Fruit fly (Drosophila melanogaster) whole organism, embryonic: ENCODE data around the gene Sec23.

Experiments
- Antp ChIP-seq: fragments of 200-800 bp; sonication (Bioruptor generic); optimal IDR thresholded peaks from 3 replicates; lab custom pipeline; 2016; ENCODE audit warnings: missing biosample characterization, missing genetic modification characterization
- B-H2 ChIP-seq: fragments of 200-800 bp; sonication (Bioruptor generic); optimal IDR thresholded peaks from 2 replicates; lab custom pipeline; 2018; ENCODE audit warnings: missing biosample characterization, mild to moderate bottlenecking, missing genetic modification characterization
- CG1024 ChIP-seq: fragments of 200-800 bp; sonication (Bioruptor generic); IDR thresholded peaks from 2 replicates; pipeline ENCODE4 v1.3.6; 2022; ENCODE audit warnings: missing biosample characterization, missing genetic modification characterization
- CG10274 ChIP-seq: fragments of 200-800 bp; sonication (Bioruptor generic); optimal IDR thresholded peaks from 3 replicates; lab custom pipeline; 2017; ENCODE audit warnings: missing biosample characterization, mild to moderate bottlenecking, missing genetic modification characterization
- CG12219 ChIP-seq: fragments of 200-800 bp; sonication (Bioruptor generic); optimal IDR thresholded peaks from 3 replicates; lab custom pipeline; 2018; ENCODE audit warnings: missing biosample characterization, mild to moderate bottlenecking, missing genetic modification characterization
- CG12942 ChIP-seq: fragments of 200-800 bp; sonication (Bioruptor generic); optimal IDR thresholded peaks from 3 replicates; lab custom pipeline; 2016; ENCODE audit warnings: missing biosample characterization, missing genetic modification characterization
- CG17912 ChIP-seq: fragments of 200-800 bp; sonication (Bioruptor generic); optimal IDR thresholded peaks from 2 replicates; lab custom pipeline; 2018; ENCODE audit warnings: missing biosample characterization, mild to moderate bottlenecking, missing genetic modification characterization
- CG18476 ChIP-seq: fragments of 200-800 bp; sonication (Bioruptor generic); optimal IDR thresholded peaks from 2 replicates; lab custom pipeline; 2016; ENCODE audit warnings: missing biosample characterization, mild to moderate bottlenecking, missing genetic modification characterization
- CG2129 ChIP-seq: fragments of 200-800 bp; sonication (Bioruptor generic); IDR thresholded peaks from 2 replicates; pipeline ENCODE4 v1.3.6; 2022; ENCODE audit warnings: missing biosample characterization, missing genetic modification characterization; ENCODE audit not compliant: partially characterized antibody
- CG31224 ChIP-seq: fragments of 200-800 bp; sonication (Bioruptor generic); IDR thresholded peaks from 2 replicates; pipeline ENCODE4 v1.3.6; 2022; ENCODE audit warnings: missing biosample characterization, missing genetic modification characterization
- CG31388 ChIP-seq: fragments of 200-800 bp; sonication (Bioruptor generic); optimal IDR thresholded peaks from 2 replicates; lab custom pipeline; 2016; ENCODE audit warnings: missing biosample characterization, missing genetic modification characterization
- CG3281 ChIP-seq: fragments of 200-800 bp; sonication (Bioruptor generic); optimal IDR thresholded peaks from 3 replicates; lab custom pipeline; 2017; ENCODE audit warnings: missing biosample characterization, mild to moderate bottlenecking, missing genetic modification characterization
- CG34422 ChIP-seq: fragments of 200-800 bp; sonication (Bioruptor generic); IDR thresholded peaks from 3 replicates; pipeline ENCODE4 v1.3.6; 2022; ENCODE audit warnings: missing biosample characterization, missing genetic modification characterization
- CG6765 ChIP-seq: fragments of 200-800 bp; sonication (Bioruptor generic); optimal IDR thresholded peaks from 3 replicates; lab custom pipeline; 2017; ENCODE audit warnings: missing biosample characterization, mild to moderate bottlenecking, missing genetic modification characterization
- CG8089 ChIP-seq: fragments of 200-800 bp; sonication (Bioruptor generic); optimal IDR thresholded peaks from 3 replicates; lab custom pipeline; 2016; ENCODE audit warnings: missing biosample characterization, missing genetic modification characterization
- CTCF ChIP-seq: fragments of 200-800 bp; sonication (Bioruptor generic); optimal IDR thresholded peaks from 2 replicates; lab custom pipeline; 2017; ENCODE audit warnings: missing biosample characterization, mild to moderate bottlenecking, missing genetic modification characterization, moderate library complexity
- D19A ChIP-seq: fragments of 200-800 bp; optimal IDR thresholded peaks from 3 replicates; lab custom pipeline; 2019; ENCODE audit warnings: missing biosample characterization, mild to moderate bottlenecking, missing genetic modification characterization, moderate library complexity
- Doc2 ChIP-seq: fragments of 200-800 bp; sonication (Bioruptor generic); IDR thresholded peaks from 2 replicates; pipeline ENCODE4 v1.3.6; 2022; ENCODE audit warnings: missing biosample characterization, missing genetic modification characterization
- Doc3 ChIP-seq: fragments of 200-800 bp; sonication (Bioruptor generic); IDR thresholded peaks from 3 replicates; pipeline ENCODE4 v1.3.6; 2022; ENCODE audit warnings: missing biosample characterization, missing genetic modification characterization; ENCODE audit not compliant: partially characterized antibody
- HHEX ChIP-seq: fragments of 200-800 bp; sonication (Bioruptor generic); optimal IDR thresholded peaks from 3 replicates; lab custom pipeline; 2017; ENCODE audit warnings: missing biosample characterization, mild to moderate bottlenecking, missing genetic modification characterization, missing genetic modification reagents
- HmgZ ChIP-seq: fragments of 200-800 bp; sonication (Bioruptor generic); optimal IDR thresholded peaks from 2 replicates; lab custom pipeline; 2018; ENCODE audit warnings: missing biosample characterization, mild to moderate bottlenecking, missing genetic modification characterization
- Jarid2 ChIP-seq: fragments of 200-800 bp; sonication (Bioruptor generic); optimal IDR thresholded peaks from 3 replicates; lab custom pipeline; 2017; ENCODE audit warnings: mild to moderate bottlenecking, missing biosample characterization, missing genetic modification reagents, missing genetic modification characterization
- Lhr ChIP-seq: fragments of 200-800 bp; sonication (Bioruptor generic); optimal IDR thresholded peaks from 3 replicates; lab custom pipeline; 2017; ENCODE audit warnings: mild to moderate bottlenecking, missing biosample characterization, missing genetic modification reagents, missing genetic modification characterization
- Lpt ChIP-seq: fragments of >200 bp; optimal IDR thresholded peaks from 2 replicates; lab custom pipeline; 2018; ENCODE audit warnings: missing biosample characterization, missing genetic modification characterization
- NK7.1 ChIP-seq: fragments of 200-800 bp; sonication (Bioruptor generic); optimal IDR thresholded peaks from 3 replicates; lab custom pipeline; 2016; ENCODE audit warnings: missing biosample characterization, missing genetic modification characterization
- NfI ChIP-seq: fragments of 200-800 bp; sonication (Bioruptor generic); optimal IDR thresholded peaks from 3 replicates; lab custom pipeline; 2018; ENCODE audit warnings: missing biosample characterization, mild to moderate bottlenecking, missing genetic modification characterization, moderate library complexity
- Pdp1 ChIP-seq, 2 experiments: fragments of 200-800 bp; sonication (Bioruptor generic); optimal IDR thresholded peaks; 3 replicates each; lab custom pipeline; 2016; ENCODE audit warnings: missing biosample characterization in 2 of 2, missing genetic modification characterization in 2 of 2, mild to moderate bottlenecking in 1 of 2, moderate library complexity in 1 of 2
- Six4 ChIP-seq: fragments of 200-800 bp; sonication (Bioruptor generic); optimal IDR thresholded peaks from 2 replicates; lab custom pipeline; 2016; ENCODE audit warnings: missing biosample characterization, missing genetic modification characterization
- Stat92E ChIP-seq, 3 experiments: fragments of >200 bp in 2 of 3; fragments of 200-800 bp in 1 of 3; sonication (Bioruptor generic) in 1 of 3; optimal IDR thresholded peaks; 2 replicates each; lab custom pipeline; 2017 to 2019; ENCODE audit warnings: missing biosample characterization in 3 of 3, missing genetic modification characterization in 3 of 3, mild to moderate bottlenecking in 1 of 3, moderate library complexity in 1 of 3
- Trl ChIP-seq, 3 experiments: fragments of >200 bp in 2 of 3; fragments of 200-800 bp in 1 of 3; sonication (Bioruptor generic) in 1 of 3; optimal IDR thresholded peaks; 2 replicates in 1 of 3; 3 replicates in 2 of 3; lab custom pipeline; 2016 to 2017; ENCODE audit warnings: missing biosample characterization in 1 of 3, missing genetic modification characterization in 1 of 3
- ase ChIP-seq: fragments of 200-800 bp; sonication (Bioruptor generic); IDR thresholded peaks from 3 replicates; pipeline ENCODE4 v1.3.6; 2022; ENCODE audit warnings: missing biosample characterization, missing genetic modification characterization
- ash1 ChIP-seq: fragments of 200-800 bp; sonication (Bioruptor generic); optimal IDR thresholded peaks from 2 replicates; lab custom pipeline; 2018; ENCODE audit warnings: missing biosample characterization, mild to moderate bottlenecking, missing genetic modification characterization
- bbx ChIP-seq: fragments of 200-800 bp; sonication (Bioruptor generic); IDR thresholded peaks from 2 replicates; pipeline ENCODE4 v1.3.6; 2022; ENCODE audit warnings: missing biosample characterization, missing genetic modification characterization; ENCODE audit not compliant: partially characterized antibody
- bsh ChIP-seq, 2 experiments: fragments of 200-800 bp; sonication (Bioruptor generic); optimal IDR thresholded peaks; 2 replicates each; lab custom pipeline; 2017 to 2018; ENCODE audit warnings: mild to moderate bottlenecking in 2 of 2, missing biosample characterization in 2 of 2, missing genetic modification characterization in 2 of 2, moderate library complexity in 1 of 2
- ci ChIP-seq: fragments of 200-800 bp; sonication (Bioruptor generic); IDR thresholded peaks from 3 replicates; pipeline ENCODE4 v1.3.6; 2022; ENCODE audit warnings: missing biosample characterization, missing genetic modification characterization
- dm ChIP-seq: fragments of 200-800 bp; sonication (Bioruptor generic); optimal IDR thresholded peaks from 3 replicates; lab custom pipeline; 2016; ENCODE audit warnings: missing biosample characterization, missing genetic modification characterization
- dpn ChIP-seq, 2 experiments: fragments of 200-800 bp; sonication (Bioruptor generic); optimal IDR thresholded peaks; 3 replicates each; lab custom pipeline; 2016; ENCODE audit warnings: missing biosample characterization in 2 of 2, missing genetic modification characterization in 2 of 2
- esg ChIP-seq: fragments of 200-800 bp; sonication (Bioruptor generic); conservative IDR thresholded peaks from 2 replicates; pipeline ENCODE4 v1.3.6; 2022; ENCODE audit warnings: missing biosample characterization, missing genetic modification characterization
- fd64A ChIP-seq: fragments of 200-800 bp; sonication (Bioruptor generic); optimal IDR thresholded peaks from 3 replicates; lab custom pipeline; 2018; ENCODE audit warnings: missing biosample characterization, mild to moderate bottlenecking, missing genetic modification characterization
- fd96Cb ChIP-seq: fragments of 200-800 bp; sonication (Bioruptor generic); optimal IDR thresholded peaks from 2 replicates; lab custom pipeline; 2018; ENCODE audit warnings: missing biosample characterization, mild to moderate bottlenecking, missing genetic modification characterization, moderate library complexity
- gcm2 ChIP-seq: fragments of 200-800 bp; sonication (Bioruptor generic); optimal IDR thresholded peaks from 2 replicates; lab custom pipeline; 2016; ENCODE audit warnings: missing biosample characterization, missing genetic modification characterization
- hb ChIP-seq: fragments of 200-800 bp; sonication (Bioruptor generic); IDR thresholded peaks from 3 replicates; pipeline ENCODE4 v1.3.6; 2022; ENCODE audit warnings: missing biosample characterization, missing genetic modification characterization; ENCODE audit not compliant: partially characterized antibody
- hbn ChIP-seq: fragments of 200-800 bp; sonication (Bioruptor generic); IDR thresholded peaks from 2 replicates; pipeline ENCODE4 v1.3.6; 2022; ENCODE audit warnings: missing biosample characterization, missing genetic modification characterization; ENCODE audit not compliant: partially characterized antibody
- kni ChIP-seq: fragments of 200-800 bp; sonication (Bioruptor generic); optimal IDR thresholded peaks from 3 replicates; lab custom pipeline; 2017; ENCODE audit warnings: mild to moderate bottlenecking, missing biosample characterization, missing genetic modification reagents, missing genetic modification characterization
- lbe ChIP-seq: fragments of 200-800 bp; sonication (Bioruptor generic); optimal IDR thresholded peaks from 2 replicates; lab custom pipeline; 2016; ENCODE audit warnings: missing biosample characterization, mild to moderate bottlenecking, missing genetic modification characterization
- luna ChIP-seq: fragments of 200-800 bp; sonication (Bioruptor generic); optimal IDR thresholded peaks from 2 replicates; lab custom pipeline; 2016; ENCODE audit warnings: missing biosample characterization, missing genetic modification characterization
- mam ChIP-seq: fragments of 200-800 bp; sonication (Bioruptor generic); optimal IDR thresholded peaks from 3 replicates; lab custom pipeline; 2016; ENCODE audit warnings: missing biosample characterization, missing genetic modification characterization
- mld ChIP-seq: fragments of 200-800 bp; sonication (Bioruptor generic); IDR thresholded peaks from 3 replicates; pipeline ENCODE4 v1.3.6; 2022; ENCODE audit warnings: missing biosample characterization, missing genetic modification characterization; ENCODE audit not compliant: partially characterized antibody
- nom ChIP-seq: fragments of 200-800 bp; sonication (Bioruptor generic); optimal IDR thresholded peaks from 2 replicates; lab custom pipeline; 2017; ENCODE audit warnings: missing biosample characterization, missing genetic modification characterization, mild to moderate bottlenecking, moderate library complexity, missing genetic modification reagents
- repo ChIP-seq: fragments of 200-800 bp; sonication (Bioruptor generic); optimal IDR thresholded peaks from 2 replicates; lab custom pipeline; 2016; ENCODE audit warnings: missing biosample characterization, missing genetic modification characterization
- zf30C ChIP-seq: fragments of 200-800 bp; sonication (Bioruptor generic); optimal IDR thresholded peaks from 3 replicates; lab custom pipeline; 2018; ENCODE audit warnings: missing biosample characterization, mild to moderate bottlenecking, missing genetic modification characterization

The Sec23 gene

dm6 chr3R:5659829-5660197 is 10.9 kb downstream of the Sec23 start, which contains the start of gene CG2182 (continued):
- TF ChIP-seq mld (GFP tag; lab: Robert Waterston, UW) (peak; percentile 58; the same call in 2 of the 3 replicates), NfI (GFP tag; lab: Kevin White, UChicago) (no peak), Antp (GFP tag; lab: Kevin White, UChicago) (no peak), bsh (GFP tag; optimal IDR thresholded peaks at IDR 0.05; lab: Kevin White, UChicago) (no peak), Lpt (GFP tag; lab: Kevin White, UChicago) (no peak), CG31224 (no peak), CG34422 (GFP tag; lab: Robert Waterston, UW) (no peak), Lhr (no peak), ase (GFP tag; lab: Robert Waterston, UW) (no peak), CG31388 (GFP tag; lab: Kevin White, UChicago) (no peak), gcm2 (GFP tag; lab: Kevin White, UChicago) (no peak), CG12942 (GFP tag; lab: Kevin White, UChicago) (no peak), Pdp1 (GFP tag; optimal IDR thresholded peaks at IDR 0.05; lab: Kevin White, UChicago) (peak in 1 of 2 experiments; percentile 33), hb (GFP tag; lab: Robert Waterston, UW) (peak; percentile 55), bbx (GFP tag; lab: Robert Waterston, UW) (peak; percentile 90), CG8089 (no peak), repo (GFP tag; lab: Kevin White, UChicago) (no peak), CG10274 (no peak), D19A (tag; lab: Kevin White, UChicago) (no peak), zf30C (GFP tag; lab: Kevin White, UChicago) (no peak), luna (no peak), NK7.1 (GFP tag; lab: Kevin White, UChicago) (no peak), Six4 (GFP tag; lab: Kevin White, UChicago) (no peak), Doc2 (GFP tag; lab: Robert Waterston, UW) (no peak), CTCF (GFP tag; lab: Kevin White, UChicago) (no peak), B-H2 (GFP tag; lab: Kevin White, UChicago) (no peak), fd64A (GFP tag; lab: Kevin White, UChicago) (no peak), CG1024 (GFP tag; lab: Robert Waterston, UW) (no peak), Doc3 (GFP tag; lab: Robert Waterston, UW) (no peak; the same call in none of the 3 replicates), fd96Cb (tag; lab: Kevin White, UChicago) (no peak), esg (GFP tag; lab: Robert Waterston, UW) (no peak), CG17912 (no peak), HmgZ (tag; lab: Kevin White, UChicago) (no peak), lbe (GFP tag; lab: Kevin White, UChicago) (no peak), Stat92E (GFP tag; optimal IDR thresholded peaks at IDR 0.05; lab: Kevin White, UChicago) (no peak), CG12219 (GFP tag; lab: Kevin White, UChicago) (no peak), nom (GFP tag; lab: Kevin White, UChicago) (no peak), Trl (optimal IDR thresholded peaks at IDR 0.05; lab: Kevin White, UChicago) (no peak), Trl (GFP tag; optimal IDR thresholded peaks at IDR 0.05; lab: Kevin White, UChicago) (no peak), dm (GFP tag; lab: Kevin White, UChicago) (no peak), ash1 (GFP tag; lab: Kevin White, UChicago) (no peak), kni (GFP tag; lab: Kevin White, UChicago) (no peak), mam (peak; percentile 11), CG6765 (GFP tag; lab: Kevin White, UChicago) (no peak), ci (GFP tag; lab: Robert Waterston, UW) (no peak), hbn (GFP tag; lab: Robert Waterston, UW) (peak; percentile 14), dpn (GFP tag; optimal IDR thresholded peaks at IDR 0.05; lab: Kevin White, UChicago) (peak in 1 of 2 experiments; percentile 1), Jarid2 (no peak), HHEX (no peak), CG18476 (GFP tag; lab: Kevin White, UChicago) (no peak), CG3281 (GFP tag; lab: Kevin White, UChicago) (no peak), CG2129 (GFP tag; lab: Robert Waterston, UW) (peak; percentile 39; the same call in 1 of the 2 replicates)
